Worm (Caenorhabditis elegans) whole organism, L4 larva: Measurements from ENCODE around the gene fbxb-38.

Experiments
- F49E8.2 ChIP-seq: sonication (generic microtip); optimal IDR thresholded peaks from 2 replicates; lab custom pipeline; 2016; ENCODE audit warnings: missing compliant biosample characterization, mild to moderate bottlenecking, missing genetic modification characterization, borderline replicate concordance
- lin-39 ChIP-seq: fragments of 150-350 bp; optimal IDR thresholded peaks from 2 replicates; lab custom pipeline; 2014; ENCODE audit warnings: missing biosample characterization, missing genetic modification reagents, missing genetic modification characterization

DNA sequence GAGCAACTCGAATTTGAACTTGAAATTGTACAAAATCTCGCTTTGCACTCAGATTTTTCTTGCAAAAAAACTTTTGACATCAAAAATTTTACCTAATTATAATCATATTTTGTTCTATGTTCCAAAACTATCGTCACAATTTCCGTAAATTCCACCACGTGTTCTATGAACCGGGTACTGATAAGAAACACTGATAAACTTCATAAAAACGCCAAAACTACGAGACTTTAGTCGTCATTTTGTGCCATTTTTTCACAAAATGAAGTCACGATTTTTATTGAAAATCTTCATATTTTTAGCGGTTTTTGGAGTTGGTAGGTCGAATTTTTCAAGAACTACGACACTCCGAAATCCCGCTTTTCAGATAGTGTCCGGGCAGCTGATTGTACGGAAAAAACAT is 8.1 kb upstream of the fbxb-38 start, which contains the start of gene gba-1:
- TF ChIP-seq lin-39 (tag; lab: Kevin White, UChicago): no peak
- no peak for TF ChIP-seq F49E8.2 (tag; lab: Kevin White, UChicago)
